Worm (Caenorhabditis elegans) whole organism, mixed stage, embryonic: ENCODE data around the gene tig-2.
"Not testable (repeated sequence)": the region's sequence is repeated elsewhere in the genome, so short reads cannot be mapped to it uniquely, and the experiment has no call there.

Source experiments
- M03D4.4 ChIP-seq: sonication (generic microtip); optimal IDR thresholded peaks from 2 replicates; lab custom pipeline; 2017; ENCODE audit warnings: mild to moderate bottlenecking, missing genetic modification characterization, missing compliant biosample characterization
- bed-3 ChIP-seq: fragments of 200-800 bp; sonication (Bioruptor generic); optimal IDR thresholded peaks from 3 replicates; lab custom pipeline; 2018; ENCODE audit warnings: mild to moderate bottlenecking, missing genetic modification characterization, moderate library complexity, missing compliant biosample characterization
- blmp-1 ChIP-seq: fragments of 150-350 bp; optimal IDR thresholded peaks from 2 replicates; lab custom pipeline; 2014; ENCODE audit warnings: missing biosample characterization, missing genetic modification characterization
- ceh-83 ChIP-seq: fragments of 200-800 bp; sonication (Bioruptor generic); optimal IDR thresholded peaks from 2 replicates; lab custom pipeline; 2018; ENCODE audit warnings: mild to moderate bottlenecking, missing genetic modification characterization, missing compliant biosample characterization
- ces-1 ChIP-seq: fragments of 150-350 bp; optimal IDR thresholded peaks from 2 replicates; lab custom pipeline; 2014; ENCODE audit warnings: missing biosample characterization, missing genetic modification reagents, missing genetic modification characterization
- cnd-1 ChIP-seq: fragments of 200-800 bp; sonication (Bioruptor generic); optimal IDR thresholded peaks from 2 replicates; lab custom pipeline; 2018; ENCODE audit warnings: mild to moderate bottlenecking, missing genetic modification characterization, missing compliant biosample characterization
- drap-1 ChIP-seq: fragments of 200-800 bp; sonication (Bioruptor generic); optimal IDR thresholded peaks from 3 replicates; lab custom pipeline; 2018; ENCODE audit warnings: mild to moderate bottlenecking, missing genetic modification characterization, missing compliant biosample characterization
- elt-1 ChIP-seq: sonication (generic microtip); optimal IDR thresholded peaks from 2 replicates; lab custom pipeline; 2017; ENCODE audit warnings: missing genetic modification characterization, mild to moderate bottlenecking, missing compliant biosample characterization, antibody characterized with exemption, moderate library complexity, borderline replicate concordance; ENCODE audit not compliant: insufficient read depth
- flh-1 ChIP-seq: fragments of 200-800 bp; sonication (Bioruptor generic); optimal IDR thresholded peaks from 2 replicates; lab custom pipeline; 2018; ENCODE audit warnings: mild to moderate bottlenecking, missing genetic modification characterization, moderate library complexity, missing compliant biosample characterization
- ham-2 ChIP-seq: fragments of 200-800 bp; sonication (Bioruptor generic); optimal IDR thresholded peaks from 2 replicates; lab custom pipeline; 2018; ENCODE audit warnings: mild to moderate bottlenecking, missing genetic modification characterization, missing compliant biosample characterization
- hlh-1 ChIP-seq: fragments of 150-350 bp; optimal IDR thresholded peaks from 2 replicates; lab custom pipeline; 2014; ENCODE audit warnings: missing biosample characterization, missing genetic modification reagents, missing genetic modification characterization
- lin-13 ChIP-seq: fragments of 150-350 bp; optimal IDR thresholded peaks from 2 replicates; lab custom pipeline; 2014; ENCODE audit warnings: missing biosample characterization, missing genetic modification characterization
- lin-32 ChIP-seq: fragments of 200-800 bp; sonication (Bioruptor generic); optimal IDR thresholded peaks from 2 replicates; lab custom pipeline; 2018; ENCODE audit warnings: mild to moderate bottlenecking, missing genetic modification characterization, missing compliant biosample characterization
- lsy-2 ChIP-seq: fragments of 150-350 bp; optimal IDR thresholded peaks from 2 replicates; lab custom pipeline; 2014; ENCODE audit warnings: missing biosample characterization, missing genetic modification characterization
- mab-5 ChIP-seq: fragments of 150-350 bp; optimal IDR thresholded peaks from 2 replicates; lab custom pipeline; 2014; ENCODE audit warnings: missing biosample characterization, missing genetic modification characterization
- mep-1 ChIP-seq: fragments of 150-350 bp; optimal IDR thresholded peaks from 2 replicates; lab custom pipeline; 2017; ENCODE audit warnings: missing biosample characterization, missing genetic modification reagents, missing genetic modification characterization, inconsistent platforms
- mls-2 ChIP-seq: sonication (generic microtip); optimal IDR thresholded peaks from 2 replicates; lab custom pipeline; 2016; ENCODE audit warnings: mild to moderate bottlenecking, missing genetic modification characterization, moderate library complexity, missing compliant biosample characterization
- nhr-12 ChIP-seq: fragments of 150-350 bp; optimal IDR thresholded peaks from 2 replicates; lab custom pipeline; 2014; ENCODE audit warnings: missing biosample characterization, missing genetic modification characterization
- nhr-2 ChIP-seq: fragments of 150-350 bp; optimal IDR thresholded peaks from 2 replicates; lab custom pipeline; 2014; ENCODE audit warnings: missing biosample characterization, missing genetic modification characterization
- nhr-28 ChIP-seq: fragments of 150-350 bp; optimal IDR thresholded peaks from 2 replicates; lab custom pipeline; 2014; ENCODE audit warnings: missing biosample characterization, missing genetic modification characterization
- nhr-76 ChIP-seq: sonication (generic microtip); optimal IDR thresholded peaks from 2 replicates; lab custom pipeline; 2017; ENCODE audit warnings: missing biosample characterization, missing genetic modification characterization
- pha-4 ChIP-seq: fragments of 150-350 bp; optimal IDR thresholded peaks from 2 replicates; lab custom pipeline; 2018; ENCODE audit warnings: missing biosample characterization, missing genetic modification reagents, missing genetic modification characterization
- snpc-4 ChIP-seq: fragments of 150-350 bp; optimal IDR thresholded peaks from 2 replicates; lab custom pipeline; 2014; ENCODE audit warnings: missing biosample characterization, missing genetic modification characterization
- tbx-8 ChIP-seq: fragments of 200-800 bp; sonication (Bioruptor generic); optimal IDR thresholded peaks from 2 replicates; lab custom pipeline; 2018; ENCODE audit warnings: mild to moderate bottlenecking, missing genetic modification characterization, moderate library complexity, missing compliant biosample characterization
- unc-120 ChIP-seq: sonication (generic microtip); optimal IDR thresholded peaks from 2 replicates; lab custom pipeline; 2017; ENCODE audit warnings: missing genetic modification characterization, missing compliant biosample characterization; ENCODE audit not compliant: poor library complexity, severe bottlenecking
- unc-39 ChIP-seq: fragments of 150-350 bp; optimal IDR thresholded peaks from 2 replicates; lab custom pipeline; 2014; ENCODE audit warnings: missing biosample characterization, missing genetic modification characterization
- unc-62 ChIP-seq: fragments of 150-350 bp; optimal IDR thresholded peaks from 2 replicates; lab custom pipeline; 2014; ENCODE audit warnings: missing biosample characterization, missing genetic modification reagents, missing genetic modification characterization
- ztf-11 ChIP-seq: fragments of 150-350 bp; optimal IDR thresholded peaks from 2 replicates; lab custom pipeline; 2014; ENCODE audit warnings: missing biosample characterization, missing genetic modification characterization

tig-2 gene

ce11 chrV:4760674-4761073, 30.7 kb upstream of the tig-2 start, which contains the start of gene bgnt-1.4:
Gene bgnt-1.4, plus strand, starts transcription at chrV:4760974.
- not testable (repeated sequence) for TF ChIP-seq lin-13; tbx-8 (GFP tag; lab: Kevin White, UChicago); blmp-1 (tag; lab: Kevin White, UChicago)
- TF ChIP-seq, all 35 proteins: peak for 0; not testable (repeated sequence) for 35

ce11 chrV:4758540-4758939, 28.6 kb upstream of the tig-2 start:
- TF ChIP-seq ces-1, result no peak
- no peak for TF ChIP-seq pha-4 (tag; lab: Kevin White, UChicago)

ce11 chrV:4758019-4758418, 28.1 kb upstream of the tig-2 start:
- no peak for TF ChIP-seq ham-2 (GFP tag; lab: Kevin White, UChicago)
- no peak for TF ChIP-seq lsy-2
- no peak for TF ChIP-seq mep-1 (tag; lab: Kevin White, UChicago)
- TF ChIP-seq mab-5 (tag; lab: Kevin White, UChicago), result no peak
- TF ChIP-seq bed-3 (GFP tag; lab: Kevin White, UChicago), result no peak
- TF ChIP-seq unc-120 (tag; lab: Kevin White, UChicago), result no peak
- TF ChIP-seq nhr-12 (tag; lab: Kevin White, UChicago), result no peak

- no peak for TF ChIP-seq nhr-76 (tag; lab: Kevin White, UChicago)
- no peak for TF ChIP-seq unc-62 (GFP tag; lab: Kevin White, UChicago)
- TF ChIP-seq nhr-28 (tag; lab: Kevin White, UChicago), result no peak
- TF ChIP-seq nhr-12 (tag; lab: Kevin White, UChicago), result no peak
- TF ChIP-seq unc-120 (tag; lab: Kevin White, UChicago), result no peak
- TF ChIP-seq ztf-11 (tag; lab: Kevin White, UChicago), result no peak
- no peak for TF ChIP-seq snpc-4 (tag; lab: Kevin White, UChicago)
- no peak for TF ChIP-seq ham-2 (GFP tag; lab: Kevin White, UChicago)
- no peak for TF ChIP-seq drap-1 (GFP tag; lab: Kevin White, UChicago)
- no peak for TF ChIP-seq lin-13
- no peak for TF ChIP-seq lin-32 (GFP tag; lab: Kevin White, UChicago)
- no peak for TF ChIP-seq nhr-2
- no peak for TF ChIP-seq flh-1 (GFP tag; lab: Kevin White, UChicago)
- no peak for TF ChIP-seq unc-39 (tag; lab: Kevin White, UChicago)
- no peak for TF ChIP-seq cnd-1 (tag; lab: Kevin White, UChicago)
- TF ChIP-seq mep-1 (tag; lab: Kevin White, UChicago), result no peak
- no peak for TF ChIP-seq elt-1 (tag; lab: Kevin White, UChicago)
- no peak for TF ChIP-seq mls-2 (tag; lab: Kevin White, UChicago)
- no peak for TF ChIP-seq bed-3 (GFP tag; lab: Kevin White, UChicago)
Measured at ce11 chrV:4755308-4756029, 25.5 kb upstream of the tig-2 start, which contains the start of gene pgl-3. Gene pgl-3, plus strand, starts transcription at chrV:4755979.

- TF ChIP-seq flh-1 (GFP tag; lab: Kevin White, UChicago) (no peak), mab-5 (tag; lab: Kevin White, UChicago) (no peak), lin-32 (GFP tag; lab: Kevin White, UChicago) (no peak), nhr-76 (tag; lab: Kevin White, UChicago) (no peak), drap-1 (GFP tag; lab: Kevin White, UChicago) (no peak), ztf-11 (tag; lab: Kevin White, UChicago) (no peak), ces-1 (no peak), hlh-1 (tag; lab: Kevin White, UChicago) (no peak), nhr-12 (tag; lab: Kevin White, UChicago) (no peak), M03D4.4 (tag; lab: Kevin White, UChicago) (no peak), ceh-83 (GFP tag; lab: Kevin White, UChicago) (no peak), ham-2 (GFP tag; lab: Kevin White, UChicago) (no peak), mls-2 (tag; lab: Kevin White, UChicago) (no peak), lin-13 (no peak), nhr-28 (tag; lab: Kevin White, UChicago) (no peak), pha-4 (tag; lab: Kevin White, UChicago) (no peak), unc-120 (tag; lab: Kevin White, UChicago) (no peak)
Measured at ce11 chrV:4754684-4755211, 24.8 kb upstream of the tig-2 start.
